Fruit fly (Drosophila melanogaster) whole organism, embryonic: ENCODE results near the gene CG46311.

Experiments used
- Aef1 ChIP-seq: fragments of 200-800 bp; sonication (Bioruptor generic); IDR thresholded peaks from 3 replicates; pipeline ENCODE4 v1.3.6; 2022; ENCODE audit warnings: missing biosample characterization, missing genetic modification characterization
- Atf6 ChIP-seq: fragments of 200-800 bp; sonication (Bioruptor generic); IDR thresholded peaks from 2 replicates; pipeline ENCODE4 v1.3.6; 2022; ENCODE audit warnings: missing biosample characterization, missing genetic modification characterization
- CG10209 ChIP-seq: fragments of 200-800 bp; sonication (Bioruptor generic); optimal IDR thresholded peaks from 3 replicates; lab custom pipeline; 2017; ENCODE audit warnings: missing biosample characterization, mild to moderate bottlenecking, missing genetic modification characterization, missing genetic modification reagents
- CG11695 ChIP-seq: fragments of 200-800 bp; sonication (Bioruptor generic); IDR thresholded peaks from 3 replicates; pipeline ENCODE4 v1.3.6; 2022; ENCODE audit warnings: missing biosample characterization, missing genetic modification characterization
- CG15514 ChIP-seq: fragments of 200-800 bp; sonication (Bioruptor generic); optimal IDR thresholded peaks from 3 replicates; lab custom pipeline; 2017; ENCODE audit warnings: missing biosample characterization, missing genetic modification characterization, mild to moderate bottlenecking, moderate library complexity, missing genetic modification reagents
- CG1647 ChIP-seq: fragments of 200-800 bp; sonication (Bioruptor generic); optimal IDR thresholded peaks from 3 replicates; lab custom pipeline; 2016; ENCODE audit warnings: missing biosample characterization, missing genetic modification characterization
- CG17328 ChIP-seq: fragments of 200-800 bp; sonication (Bioruptor generic); IDR thresholded peaks from 2 replicates; pipeline ENCODE4 v1.3.6; 2022; ENCODE audit warnings: missing biosample characterization, missing genetic modification characterization
- CG18599 ChIP-seq: fragments of 200-800 bp; sonication (Bioruptor generic); optimal IDR thresholded peaks from 3 replicates; lab custom pipeline; 2017; ENCODE audit warnings: missing biosample characterization, missing genetic modification characterization, mild to moderate bottlenecking, moderate library complexity, missing genetic modification reagents
- CG18619 ChIP-seq: fragments of 200-800 bp; sonication (Bioruptor generic); optimal IDR thresholded peaks from 3 replicates; lab custom pipeline; 2017; ENCODE audit warnings: missing biosample characterization, mild to moderate bottlenecking, missing genetic modification characterization
- CG2120 ChIP-seq: fragments of 200-800 bp; sonication (Bioruptor generic); optimal IDR thresholded peaks from 3 replicates; lab custom pipeline; 2016; ENCODE audit warnings: missing biosample characterization, missing genetic modification characterization
- CG32772 ChIP-seq: fragments of 200-800 bp; sonication (Bioruptor generic); IDR thresholded peaks from 2 replicates; pipeline ENCODE4 v1.3.6; 2022; ENCODE audit warnings: missing biosample characterization, missing genetic modification characterization
- CG3407 ChIP-seq: fragments of 200-800 bp; sonication (Bioruptor generic); optimal IDR thresholded peaks from 2 replicates; lab custom pipeline; 2018; ENCODE audit warnings: missing biosample characterization, mild to moderate bottlenecking, missing genetic modification characterization
- CG34376 ChIP-seq: fragments of 200-800 bp; sonication (Bioruptor generic); optimal IDR thresholded peaks from 2 replicates; lab custom pipeline; 2018; ENCODE audit warnings: missing biosample characterization, mild to moderate bottlenecking, missing genetic modification characterization
- CG3838 ChIP-seq: fragments of 200-800 bp; sonication (Bioruptor generic); optimal IDR thresholded peaks from 3 replicates; lab custom pipeline; 2016; ENCODE audit warnings: missing biosample characterization, missing genetic modification characterization
- CG4360 ChIP-seq: fragments of 200-800 bp; sonication (Bioruptor generic); IDR thresholded peaks from 2 replicates; pipeline ENCODE4 v1.3.6; 2022; ENCODE audit warnings: missing biosample characterization, missing genetic modification characterization
- CG7372 ChIP-seq: fragments of 200-800 bp; sonication (Bioruptor generic); IDR thresholded peaks from 2 replicates; pipeline ENCODE4 v1.3.6; 2022; ENCODE audit warnings: missing biosample characterization, missing genetic modification characterization
- CG8944 ChIP-seq: fragments of 200-800 bp; sonication (Bioruptor generic); optimal IDR thresholded peaks from 3 replicates; lab custom pipeline; 2016; ENCODE audit warnings: missing biosample characterization, missing genetic modification characterization
- CTCF ChIP-seq: fragments of 200-800 bp; sonication (Bioruptor generic); optimal IDR thresholded peaks from 2 replicates; lab custom pipeline; 2017; ENCODE audit warnings: missing biosample characterization, mild to moderate bottlenecking, missing genetic modification characterization, moderate library complexity
- D ChIP-seq, 2 experiments: fragments of 200-800 bp in 1 of 2; fragments of >200 bp in 1 of 2; sonication (Bioruptor generic) in 1 of 2; optimal IDR thresholded peaks; 2 replicates in 1 of 2; 3 replicates in 1 of 2; lab custom pipeline; 2017; ENCODE audit warnings: mild to moderate bottlenecking in 1 of 2, missing biosample characterization in 1 of 2, missing genetic modification characterization in 1 of 2, missing genetic modification reagents in 1 of 2
- HLH4C ChIP-seq: fragments of 200-800 bp; sonication (Bioruptor generic); IDR thresholded peaks from 3 replicates; pipeline ENCODE4 v1.3.6; 2022; ENCODE audit warnings: missing biosample characterization, missing genetic modification characterization; ENCODE audit not compliant: partially characterized antibody
- HmgD ChIP-seq: fragments of 200-800 bp; sonication (Bioruptor generic); optimal IDR thresholded peaks from 3 replicates; lab custom pipeline; 2016; ENCODE audit warnings: missing biosample characterization, missing genetic modification characterization
- Hmr ChIP-seq: fragments of 200-800 bp; sonication (Bioruptor generic); optimal IDR thresholded peaks from 3 replicates; lab custom pipeline; 2017; ENCODE audit warnings: mild to moderate bottlenecking, missing biosample characterization, missing genetic modification reagents, missing genetic modification characterization
- Lpt ChIP-seq: fragments of >200 bp; optimal IDR thresholded peaks from 2 replicates; lab custom pipeline; 2018; ENCODE audit warnings: missing biosample characterization, missing genetic modification characterization
- Med ChIP-seq: fragments of 200-800 bp; sonication (Bioruptor generic); peaks from one replicate; lab custom pipeline; 2016; ENCODE audit warnings: missing biosample characterization, missing genetic modification characterization, mild to moderate bottlenecking, inconsistent platforms, moderate library complexity
- Neu2 ChIP-seq: fragments of 200-800 bp; sonication (Bioruptor generic); optimal IDR thresholded peaks from 3 replicates; lab custom pipeline; 2016; ENCODE audit warnings: missing biosample characterization, missing genetic modification characterization, borderline replicate concordance
- Opbp ChIP-seq: fragments of 200-800 bp; sonication (Bioruptor generic); IDR thresholded peaks from 3 replicates; pipeline ENCODE4 v1.3.6; 2022; ENCODE audit warnings: missing biosample characterization, missing genetic modification characterization; ENCODE audit not compliant: partially characterized antibody
- Rfx ChIP-seq: fragments of 200-800 bp; sonication (Bioruptor generic); IDR thresholded peaks from 2 replicates; pipeline ENCODE4 v1.3.6; 2022; ENCODE audit warnings: missing biosample characterization, missing genetic modification characterization
- Scr ChIP-seq: fragments of 200-800 bp; sonication (Bioruptor generic); IDR thresholded peaks from 2 replicates; pipeline ENCODE4 v1.3.6; 2022; ENCODE audit warnings: missing biosample characterization, missing genetic modification characterization; ENCODE audit not compliant: partially characterized antibody
- Xbp1 ChIP-seq: fragments of 200-800 bp; sonication (Bioruptor generic); optimal IDR thresholded peaks from 3 replicates; lab custom pipeline; 2016; ENCODE audit warnings: missing biosample characterization, mild to moderate bottlenecking, missing genetic modification characterization
- ap ChIP-seq: fragments of 200-800 bp; sonication (Bioruptor generic); IDR thresholded peaks from 2 replicates; pipeline ENCODE4 v1.3.6; 2022; ENCODE audit warnings: missing biosample characterization, missing genetic modification characterization
- ara ChIP-seq: fragments of 200-800 bp; sonication (Bioruptor generic); IDR thresholded peaks from 2 replicates; pipeline ENCODE4 v1.3.6; 2022; ENCODE audit warnings: missing biosample characterization, missing genetic modification characterization
- cas ChIP-seq: fragments of 200-800 bp; sonication (Bioruptor generic); IDR thresholded peaks from 2 replicates; pipeline ENCODE4 v1.3.6; 2022; ENCODE audit warnings: missing biosample characterization, missing genetic modification characterization
- emc ChIP-seq: fragments of 200-800 bp; sonication (Bioruptor generic); optimal IDR thresholded peaks from 2 replicates; lab custom pipeline; 2016; ENCODE audit warnings: missing biosample characterization, missing genetic modification characterization
- ems ChIP-seq: fragments of 200-800 bp; sonication (Bioruptor generic); optimal IDR thresholded peaks from 3 replicates; lab custom pipeline; 2016; ENCODE audit warnings: missing biosample characterization, missing genetic modification characterization
- eyg ChIP-seq: fragments of 200-800 bp; sonication (Bioruptor generic); optimal IDR thresholded peaks from 3 replicates; lab custom pipeline; 2016; ENCODE audit warnings: missing biosample characterization, missing genetic modification characterization
- gsb-n ChIP-seq: fragments of 200-800 bp; sonication (Bioruptor generic); optimal IDR thresholded peaks from 3 replicates; lab custom pipeline; 2018; ENCODE audit warnings: missing biosample characterization, mild to moderate bottlenecking, missing genetic modification characterization
- ind ChIP-seq: fragments of 200-800 bp; sonication (Bioruptor generic); optimal IDR thresholded peaks from 3 replicates; lab custom pipeline; 2016; ENCODE audit warnings: missing biosample characterization, missing genetic modification characterization
- lab ChIP-seq: fragments of 200-800 bp; sonication (Bioruptor generic); optimal IDR thresholded peaks from 3 replicates; lab custom pipeline; 2017; ENCODE audit warnings: missing biosample characterization, missing genetic modification characterization, mild to moderate bottlenecking, moderate library complexity, missing genetic modification reagents
- lmd ChIP-seq: fragments of 200-800 bp; sonication (Bioruptor generic); IDR thresholded peaks from 2 replicates; pipeline ENCODE4 v1.3.6; 2022; ENCODE audit warnings: missing biosample characterization, missing genetic modification characterization
- nmo ChIP-seq: fragments of 200-800 bp; sonication (Bioruptor generic); optimal IDR thresholded peaks from 2 replicates; lab custom pipeline; 2018; ENCODE audit warnings: missing biosample characterization, mild to moderate bottlenecking, missing genetic modification characterization, moderate library complexity
- phol ChIP-seq: fragments of 200-800 bp; sonication (Bioruptor generic); optimal IDR thresholded peaks from 3 replicates; lab custom pipeline; 2018; ENCODE audit warnings: missing biosample characterization, mild to moderate bottlenecking, missing genetic modification characterization, moderate library complexity
- prd ChIP-seq, 3 experiments: fragments of >200 bp in 2 of 3; fragments of 200-800 bp in 1 of 3; sonication (Bioruptor generic) in 1 of 3; optimal IDR thresholded peaks in 2 of 3; IDR thresholded peaks in 1 of 3; 2 replicates in 2 of 3; 3 replicates in 1 of 3; pipeline versions ENCODE4 v1.3.6 to Lab custom; 2017 to 2022; ENCODE audit warnings: missing biosample characterization in 1 of 3, missing genetic modification characterization in 1 of 3
- sisA ChIP-seq: fragments of 200-800 bp; sonication (Bioruptor generic); IDR thresholded peaks from 2 replicates; pipeline ENCODE4 v1.3.6; 2022; ENCODE audit warnings: missing biosample characterization, missing genetic modification characterization
- slou ChIP-seq: fragments of 200-800 bp; sonication (Bioruptor generic); optimal IDR thresholded peaks from 3 replicates; lab custom pipeline; 2016; ENCODE audit warnings: missing biosample characterization, missing genetic modification characterization
- tgo ChIP-seq: fragments of 200-800 bp; sonication (Bioruptor generic); IDR thresholded peaks from 3 replicates; pipeline ENCODE4 v1.3.6; 2022; ENCODE audit warnings: missing biosample characterization, missing genetic modification characterization
- tio ChIP-seq: fragments of 200-800 bp; sonication (Bioruptor generic); optimal IDR thresholded peaks from 2 replicates; lab custom pipeline; 2017; ENCODE audit warnings: missing biosample characterization, missing genetic modification characterization, inconsistent platforms
- trem ChIP-seq: fragments of 200-800 bp; optimal IDR thresholded peaks from 3 replicates; lab custom pipeline; 2019; ENCODE audit warnings: missing biosample characterization, mild to moderate bottlenecking, missing genetic modification characterization, moderate library complexity
- unpg ChIP-seq: fragments of 200-800 bp; sonication (Bioruptor generic); optimal IDR thresholded peaks from 3 replicates; lab custom pipeline; 2018; ENCODE audit warnings: missing biosample characterization, mild to moderate bottlenecking, missing genetic modification characterization, moderate library complexity
- vvl ChIP-seq: fragments of 200-800 bp; sonication (Bioruptor generic); IDR thresholded peaks from 2 replicates; pipeline ENCODE4 v1.3.6; 2022; ENCODE audit warnings: missing biosample characterization, missing genetic modification characterization
- zf30C ChIP-seq: fragments of 200-800 bp; sonication (Bioruptor generic); optimal IDR thresholded peaks from 3 replicates; lab custom pipeline; 2018; ENCODE audit warnings: missing biosample characterization, mild to moderate bottlenecking, missing genetic modification characterization

CG46311 gene

dm6 chrX:13568127-13568526 is 4.5 kb downstream of the CG46311 start (continued):
- TF ChIP-seq D (optimal IDR thresholded peaks at IDR 0.05; lab: Kevin White, UChicago) (no peak), D (GFP tag; optimal IDR thresholded peaks at IDR 0.05; lab: Kevin White, UChicago) (no peak), CG18599 (GFP tag; lab: Kevin White, UChicago) (peak; percentile 25), lab (GFP tag; lab: Kevin White, UChicago) (peak; percentile 37), HLH4C (GFP tag; lab: Robert Waterston, UW) (no peak), vvl (GFP tag; lab: Robert Waterston, UW) (peak; percentile 44), Med (peak; percentile 82), CG10209 (peak; percentile 1), slou (no peak), CG1647 (GFP tag; lab: Kevin White, UChicago) (no peak), unpg (GFP tag; lab: Kevin White, UChicago) (peak; percentile 25), Lpt (no peak), CG2120 (peak; percentile 25), CG34376 (GFP tag; lab: Kevin White, UChicago) (no peak), Atf6 (GFP tag; lab: Robert Waterston, UW) (peak; percentile 35; the same call in 1 of the 2 replicates), Neu2 (GFP tag; lab: Kevin White, UChicago) (no peak), CG11695 (peak; percentile 30; the same call in 1 of the 3 replicates), CG17328 (GFP tag; lab: Robert Waterston, UW) (peak; percentile 41; the same call in 1 of the 2 replicates), HmgD (GFP tag; lab: Kevin White, UChicago) (no peak), CTCF (GFP tag; lab: Kevin White, UChicago) (no peak), trem (tag; lab: Kevin White, UChicago) (no peak), Scr (no peak), CG3407 (no peak), phol (tag; lab: Kevin White, UChicago) (peak; percentile 14), CG4360 (GFP tag; lab: Robert Waterston, UW) (no peak), prd (optimal IDR thresholded peaks at IDR 0.05; lab: Kevin White, UChicago) (no peak), prd (GFP tag; IDR thresholded peaks at IDR 0.05; lab: Robert Waterston, UW) (peak; percentile 54), Opbp (no peak), CG3838 (GFP tag; lab: Kevin White, UChicago) (no peak), Hmr (peak; percentile 5), ap (GFP tag; lab: Robert Waterston, UW) (0 out of 2 replicates have a peak, but pooled peaks have one; percentile 19), nmo (GFP tag; lab: Kevin White, UChicago) (peak; percentile 4), CG15514 (GFP tag; lab: Kevin White, UChicago) (no peak), ems (GFP tag; lab: Kevin White, UChicago) (no peak), CG32772 (GFP tag; lab: Robert Waterston, UW) (0 out of 2 replicates have a peak, but pooled peaks have one; percentile 24), CG8944 (GFP tag; lab: Kevin White, UChicago) (no peak), Xbp1 (GFP tag; lab: Kevin White, UChicago) (peak; percentile 0), ara (no peak), CG18619 (GFP tag; lab: Kevin White, UChicago) (no peak), tio (GFP tag; lab: Kevin White, UChicago) (no peak), eyg (GFP tag; lab: Kevin White, UChicago) (peak; percentile 10), zf30C (no peak), CG7372 (no peak), cas (GFP tag; lab: Robert Waterston, UW) (no peak), ind (GFP tag; lab: Kevin White, UChicago) (peak; percentile 35), tgo (peak; percentile 48), gsb-n (tag; lab: Kevin White, UChicago) (no peak), emc (no peak), Aef1 (GFP tag; lab: Robert Waterston, UW) (0 out of 3 replicates have a peak, but pooled peaks have one; percentile 18), Rfx (GFP tag; lab: Robert Waterston, UW) (peak; percentile 49; the same call in 1 of the 2 replicates), lmd (peak; percentile 39; the same call in 1 of the 2 replicates), sisA (GFP tag; lab: Robert Waterston, UW) (peak; percentile 46)
